Fruit fly (Drosophila melanogaster): Measurements from ENCODE around the gene Slc25A46b.

The Slc25A46b gene

DNA sequence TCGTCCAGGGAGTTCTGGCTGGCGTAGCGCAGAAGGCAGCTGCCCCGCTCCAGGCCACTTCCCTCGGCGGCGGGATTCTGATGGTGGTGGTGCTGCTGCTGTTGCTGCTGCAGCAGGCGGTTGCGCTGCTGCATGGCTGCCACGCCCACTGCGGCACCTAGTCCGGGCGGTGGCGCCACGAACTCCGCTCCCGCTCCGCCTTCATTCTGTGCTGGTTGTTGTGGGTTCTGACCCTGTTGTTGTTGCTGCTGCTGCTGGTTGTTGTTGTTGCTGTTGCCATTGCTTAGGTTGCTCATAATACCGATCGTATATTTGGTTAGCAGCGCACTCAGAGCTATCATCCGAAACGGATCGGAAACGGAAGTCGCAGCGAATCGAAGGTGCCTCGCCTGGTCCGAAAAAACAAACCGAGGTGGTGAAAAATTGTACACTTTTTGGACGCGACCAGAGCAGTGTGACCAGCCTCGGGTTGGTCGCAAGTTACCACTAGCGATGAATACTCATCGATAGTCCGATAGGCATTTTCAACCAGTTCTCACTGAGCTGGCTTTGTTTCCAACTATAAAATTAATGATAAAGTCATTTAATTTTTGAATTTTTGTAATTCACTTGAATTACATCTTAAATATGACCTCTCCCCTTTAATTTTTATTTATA lies 41.4 kb downstream of the Slc25A46b start, which contains the start of gene kel (continued):
- TF ChIP-seq zf30C (GFP tag; optimal IDR thresholded peaks at IDR 0.05) (no peak), ab (GFP tag; optimal IDR thresholded peaks at IDR 0.05) (no peak), Side (GFP tag; optimal IDR thresholded peaks at IDR 0.05) (peak; percentile 19), sqz (GFP tag; optimal IDR thresholded peaks at IDR 0.05) (no peak), Hr51 (GFP tag; optimal IDR thresholded peaks at IDR 0.05) (no peak), Bgb (GFP tag; IDR thresholded peaks at IDR 0.05; ENCODE audit: partially characterized antibody) (peak; percentile 84), lab (GFP tag; optimal IDR thresholded peaks at IDR 0.05) (peak; percentile 75), CG12769 (tag; optimal IDR thresholded peaks at IDR 0.05) (peak; percentile 53), NK7.1 (GFP tag; optimal IDR thresholded peaks at IDR 0.05) (peak; percentile 43), Aef1 (GFP tag; IDR thresholded peaks at IDR 0.05) (no peak), HLH54F (GFP tag; optimal IDR thresholded peaks at IDR 0.05) (peak; percentile 37), CG5180 (GFP tag; optimal IDR thresholded peaks at IDR 0.05) (peak; percentile 13), kay (GFP tag; optimal IDR thresholded peaks at IDR 0.05) (no peak), Stat92E (GFP tag; optimal IDR thresholded peaks at IDR 0.05) (peak in 1 of 3 experiments; percentile 60), CG18476 (GFP tag; optimal IDR thresholded peaks at IDR 0.05) (no peak), Oaz (GFP tag; IDR thresholded peaks at IDR 0.05) (no peak), CG11398 (GFP tag; optimal IDR thresholded peaks at IDR 0.05) (peak; percentile 25), Dfd (GFP tag; optimal IDR thresholded peaks at IDR 0.05) (no peak), da (GFP tag; optimal IDR thresholded peaks at IDR 0.05) (no peak), Elba2 (GFP tag; optimal IDR thresholded peaks at IDR 0.05) (no peak), CG30431 (GFP tag; optimal IDR thresholded peaks at IDR 0.05) (no peak), jigr1 (GFP tag; IDR thresholded peaks at IDR 0.05) (no peak; the same call in 2 of the 3 replicates), CG8388 (GFP tag; optimal IDR thresholded peaks at IDR 0.05) (peak; percentile 15), fd102C (GFP tag; optimal IDR thresholded peaks at IDR 0.05) (no peak), fd64A (GFP tag; optimal IDR thresholded peaks at IDR 0.05) (peak; percentile 62), CG15514 (GFP tag; optimal IDR thresholded peaks at IDR 0.05) (peak; percentile 90), onecut (GFP tag; IDR thresholded peaks at IDR 0.05) (peak; percentile 42), CG8924 (tag; optimal IDR thresholded peaks at IDR 0.05) (peak; percentile 57), odd (GFP tag; optimal IDR thresholded peaks at IDR 0.05) (peak; percentile 68), CG11093 (GFP tag; IDR thresholded peaks at IDR 0.05) (no peak; the same call in 2 of the 3 replicates), pzg (GFP tag; optimal IDR thresholded peaks at IDR 0.05) (peak; percentile 86), zen (tag; optimal IDR thresholded peaks at IDR 0.05) (peak; percentile 58), Asciz (GFP tag; optimal IDR thresholded peaks at IDR 0.05) (peak; percentile 20), ase (GFP tag; IDR thresholded peaks at IDR 0.05) (no peak), lbe (GFP tag; optimal IDR thresholded peaks at IDR 0.05) (peak; percentile 15), CG1792 (GFP tag; optimal IDR thresholded peaks at IDR 0.05) (no peak), pb (GFP tag; optimal IDR thresholded peaks at IDR 0.05) (no peak), CG5953 (GFP tag; IDR thresholded peaks at IDR 0.05) (no peak), MESR4 (GFP tag; optimal IDR thresholded peaks at IDR 0.05) (peak; percentile 99), al (GFP tag; IDR thresholded peaks at IDR 0.05) (no peak), usp (GFP tag; optimal IDR thresholded peaks at IDR 0.05) (no peak), en (GFP tag; optimal IDR thresholded peaks at IDR 0.05) (no peak), ewg (GFP tag; optimal IDR thresholded peaks at IDR 0.05) (no peak), ERR (GFP tag; optimal IDR thresholded peaks at IDR 0.05) (peak; percentile 23), HmgZ (tag; optimal IDR thresholded peaks at IDR 0.05) (peak; percentile 77), CG4617 (GFP tag; optimal IDR thresholded peaks at IDR 0.05; ENCODE audit: borderline replicate concordance) (peak; percentile 79), CG10431 (GFP tag; optimal IDR thresholded peaks at IDR 0.05) (no peak), sna (GFP tag; IDR thresholded peaks at IDR 0.05; ENCODE audit: partially characterized antibody) (peak; percentile 59; the same call in 1 of the 2 replicates), CG8281 (tag; optimal IDR thresholded peaks at IDR 0.05) (no peak)

Measured in whole organism, embryonic.